Worm (Caenorhabditis elegans) whole organism, early embryonic: Measurements from ENCODE around the gene K08F9.1.

Experiments used
- B0310.2 ChIP-seq: sonication (generic microtip); optimal IDR thresholded peaks from 2 replicates; lab custom pipeline; 2016; ENCODE audit warnings: mild to moderate bottlenecking, missing genetic modification characterization, missing compliant biosample characterization
- F13C5.2 ChIP-seq: sonication (generic microtip); optimal IDR thresholded peaks from 2 replicates; lab custom pipeline; 2017; ENCODE audit warnings: mild to moderate bottlenecking, missing genetic modification characterization, inconsistent platforms, missing compliant biosample characterization
- ama-1 ChIP-seq: fragments of 150-350 bp; optimal IDR thresholded peaks from 2 replicates; lab custom pipeline; 2014
- ceh-13 ChIP-seq: fragments of 200-800 bp; sonication (Bioruptor generic); optimal IDR thresholded peaks from 2 replicates; lab custom pipeline; 2018; ENCODE audit warnings: mild to moderate bottlenecking, missing genetic modification characterization, missing compliant biosample characterization
- flt-1 ChIP-seq: fragments of 200-800 bp; sonication (Bioruptor generic); IDR thresholded peaks from 2 replicates; pipeline ENCODE4 v1.3.6; 2022; ENCODE audit warnings: missing genetic modification characterization, missing compliant biosample characterization
- hmbx-1 ChIP-seq: sonication (generic microtip); optimal IDR thresholded peaks from 2 replicates; lab custom pipeline; 2016; ENCODE audit warnings: mild to moderate bottlenecking, missing genetic modification characterization, missing compliant biosample characterization
- hmg-4 ChIP-seq: fragments of 200-800 bp; sonication (Bioruptor generic); optimal IDR thresholded peaks from 2 replicates; lab custom pipeline; 2018; ENCODE audit warnings: mild to moderate bottlenecking, missing genetic modification characterization, missing compliant biosample characterization
- hnd-1 ChIP-seq: sonication (generic microtip); optimal IDR thresholded peaks from 2 replicates; lab custom pipeline; 2016; ENCODE audit warnings: missing genetic modification characterization, missing compliant biosample characterization
- pes-1 ChIP-seq: fragments of 200-800 bp; sonication (Bioruptor generic); IDR thresholded peaks from 2 replicates; pipeline ENCODE4 v1.3.6; 2022; ENCODE audit warnings: missing genetic modification reagents, missing genetic modification characterization, missing compliant biosample characterization
- scrt-1 ChIP-seq: fragments of 200-800 bp; sonication (Bioruptor generic); IDR thresholded peaks from 2 replicates; pipeline ENCODE4 v1.3.6; 2022; ENCODE audit warnings: missing genetic modification characterization, missing compliant biosample characterization
- sea-1 ChIP-seq: fragments of 200-800 bp; sonication (Bioruptor generic); conservative IDR thresholded peaks from 2 replicates; pipeline ENCODE4 v1.3.6; 2022; ENCODE audit warnings: missing genetic modification characterization, missing compliant biosample characterization
- tbx-11 ChIP-seq: fragments of 200-800 bp; sonication (Bioruptor generic); IDR thresholded peaks from 2 replicates; pipeline ENCODE4 v1.3.6; 2022; ENCODE audit warnings: missing genetic modification characterization, missing compliant biosample characterization

DNA sequence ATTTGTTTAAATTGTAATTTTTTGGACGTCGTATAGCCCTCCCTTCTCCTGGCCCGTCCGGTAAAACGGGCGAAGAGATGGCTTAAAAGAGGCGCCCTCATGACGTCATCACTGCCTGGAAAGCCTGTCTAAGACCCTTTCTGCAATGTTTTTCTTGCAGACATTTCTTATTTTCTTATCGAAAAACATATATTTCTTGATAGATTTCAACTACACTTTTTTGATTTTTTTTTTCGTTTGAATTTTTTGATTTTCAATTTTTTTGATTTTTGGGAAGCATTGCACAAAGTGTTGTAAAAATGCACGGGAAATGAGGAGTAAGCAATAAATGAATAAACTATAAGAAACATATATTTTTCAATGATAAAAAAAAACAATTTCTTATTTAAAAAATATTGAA, 29.2 kb downstream of the K08F9.1 start, which contains the start of gene T01G5.6:
- TF ChIP-seq sea-1 (GFP tag; lab: Robert Waterston, UW) (no peak), scrt-1 (no peak), hmbx-1 (no peak), hnd-1 (tag; lab: Kevin White, UChicago) (no peak), ama-1 (lab: Kevin White, UChicago) (no peak), pes-1 (GFP tag; lab: Robert Waterston, UW) (no peak), F13C5.2 (tag; lab: Kevin White, UChicago) (no peak), flt-1 (no peak), ceh-13 (GFP tag; lab: Kevin White, UChicago) (no peak), B0310.2 (tag; lab: Kevin White, UChicago) (no peak), hmg-4 (GFP tag; lab: Kevin White, UChicago) (no peak), tbx-11 (no peak)
